Worm (Caenorhabditis elegans) whole organism, midembryonic: ENCODE measurements around the gene trp-2.

Experiments used
- T22C8.4 ChIP-seq: fragments of 200-800 bp; sonication (Bioruptor generic); IDR thresholded peaks from 2 replicates; pipeline ENCODE4 v1.3.6; 2022; ENCODE audit warnings: missing genetic modification characterization, missing compliant biosample characterization
- cog-1 ChIP-seq: sonication (generic microtip); optimal IDR thresholded peaks from 2 replicates; lab custom pipeline; 2016; ENCODE audit warnings: missing genetic modification characterization, missing compliant biosample characterization
- flt-1 ChIP-seq: fragments of 200-800 bp; sonication (Bioruptor generic); IDR thresholded peaks from 2 replicates; pipeline ENCODE4 v1.3.6; 2022; ENCODE audit warnings: missing genetic modification characterization, missing compliant biosample characterization
- klf-2 ChIP-seq: fragments of 200-800 bp; sonication (Bioruptor generic); conservative IDR thresholded peaks from 2 replicates; pipeline ENCODE4 v1.3.6; 2022; ENCODE audit warnings: missing genetic modification reagents, missing genetic modification characterization, missing compliant biosample characterization
- med-1 ChIP-seq: sonication (generic microtip); optimal IDR thresholded peaks from 2 replicates; lab custom pipeline; 2017; ENCODE audit warnings: missing genetic modification characterization, mild to moderate bottlenecking, missing compliant biosample characterization, antibody characterized with exemption, missing genetic modification reagents; ENCODE audit not compliant: insufficient read depth
- ref-1 ChIP-seq: fragments of 200-800 bp; sonication (Bioruptor generic); conservative IDR thresholded peaks from 2 replicates; pipeline ENCODE4 v1.3.6; 2022; ENCODE audit warnings: missing genetic modification reagents, missing genetic modification characterization, missing compliant biosample characterization
- tab-1 ChIP-seq: fragments of 200-800 bp; sonication (Bioruptor generic); IDR thresholded peaks from 2 replicates; pipeline ENCODE4 v1.3.6; 2022; ENCODE audit warnings: missing genetic modification characterization, missing compliant biosample characterization
- ztf-23 ChIP-seq: fragments of 200-800 bp; sonication (Bioruptor generic); IDR thresholded peaks from 2 replicates; pipeline ENCODE4 v1.3.6; 2022; ENCODE audit warnings: missing genetic modification reagents, missing genetic modification characterization, missing compliant biosample characterization
- ztf-29 ChIP-seq: fragments of 200-800 bp; sonication (Bioruptor generic); IDR thresholded peaks from 2 replicates; pipeline ENCODE4 v1.3.6; 2022; ENCODE audit warnings: missing genetic modification reagents, missing genetic modification characterization, missing compliant biosample characterization

The trp-2 gene

ce11 chrIII:970928-971327, 20.8 kb upstream of the trp-2 start:
- TF ChIP-seq tab-1 (peak; percentile 61; the same call in 1 of the 2 replicates), flt-1 (GFP tag; lab: Robert Waterston, UW) (no peak), ztf-23 (no peak)

ce11 chrIII:978889-979288, 12.8 kb upstream of the trp-2 start:
- TF ChIP-seq flt-1 (GFP tag; lab: Robert Waterston, UW), result 0 out of 2 replicates have a peak, but pooled peaks have one; percentile 15
- TF ChIP-seq ref-1, result no peak

- no peak for TF ChIP-seq tab-1
- TF ChIP-seq T22C8.4 (GFP tag; lab: Robert Waterston, UW), result peak; percentile 70
- no peak for TF ChIP-seq ztf-29
- no peak for TF ChIP-seq med-1 (GFP tag; lab: Kevin White, UChicago)
These were observed 9.7 kb upstream of the trp-2 start for ce11 chrIII:981960-982359.

- no peak for TF ChIP-seq med-1 (GFP tag; lab: Kevin White, UChicago)
- TF ChIP-seq tab-1, result no peak
- no peak for TF ChIP-seq cog-1 (tag; lab: Kevin White, UChicago)
These were observed 8.7 kb upstream of the trp-2 start, which contains the start of gene tbc-10 for ce11 chrIII:982961-983360. Gene tbc-10 (plus strand): TSS chrIII:983261.

ce11 chrIII:989558-989957, 2.1 kb upstream of the trp-2 start:
- TF ChIP-seq med-1 (GFP tag; lab: Kevin White, UChicago) (no peak), klf-2 (no peak), ztf-23 (no peak), T22C8.4 (GFP tag; lab: Robert Waterston, UW) (no peak), cog-1 (tag; lab: Kevin White, UChicago) (no peak), tab-1 (no peak), flt-1 (GFP tag; lab: Robert Waterston, UW) (no peak), ztf-29 (no peak), ref-1 (no peak)

- TF ChIP-seq ref-1, result no peak
- no peak for TF ChIP-seq flt-1 (GFP tag; lab: Robert Waterston, UW)
- TF ChIP-seq med-1 (GFP tag; lab: Kevin White, UChicago), result no peak
- peak; percentile 75 for TF ChIP-seq T22C8.4 (GFP tag; lab: Robert Waterston, UW)
- no peak for TF ChIP-seq ztf-29
- no peak for TF ChIP-seq ztf-23
These were observed 4.9 kb downstream of the trp-2 start for ce11 chrIII:996564-996963.

ce11 chrIII:998855-999254, 7.2 kb downstream of the trp-2 start:
- TF ChIP-seq tab-1, result no peak
- TF ChIP-seq ref-1, result no peak
- TF ChIP-seq med-1 (GFP tag; lab: Kevin White, UChicago), result no peak
- TF ChIP-seq T22C8.4 (GFP tag; lab: Robert Waterston, UW), result peak; percentile 60
- TF ChIP-seq cog-1 (tag; lab: Kevin White, UChicago), result no peak
- no peak for TF ChIP-seq ztf-23

ce11 chrIII:1001297-1001696, 9.6 kb downstream of the trp-2 start, which contains the start of gene R06B10.7:
Gene R06B10.7 (minus strand): TSS chrIII:1001397.
- TF ChIP-seq med-1 (GFP tag; lab: Kevin White, UChicago) (no peak), tab-1 (no peak), T22C8.4 (GFP tag; lab: Robert Waterston, UW) (no peak), ztf-23 (no peak), klf-2 (no peak), ref-1 (no peak), ztf-29 (no peak), cog-1 (tag; lab: Kevin White, UChicago) (no peak), flt-1 (GFP tag; lab: Robert Waterston, UW) (no peak)

- TF ChIP-seq T22C8.4 (GFP tag; lab: Robert Waterston, UW) (no peak), tab-1 (no peak), ref-1 (no peak), klf-2 (no peak), cog-1 (tag; lab: Kevin White, UChicago) (no peak), flt-1 (GFP tag; lab: Robert Waterston, UW) (no peak), ztf-23 (no peak), ztf-29 (no peak), med-1 (GFP tag; lab: Kevin White, UChicago) (no peak)
These were observed 10.8 kb downstream of the trp-2 start, which contains the start of gene clec-150 for ce11 chrIII:1002510-1002909. Gene clec-150 (plus strand): TSS chrIII:1002707.

- no peak for TF ChIP-seq ref-1
- no peak for TF ChIP-seq T22C8.4 (GFP tag; lab: Robert Waterston, UW)
- no peak for TF ChIP-seq tab-1
- no peak for TF ChIP-seq flt-1 (GFP tag; lab: Robert Waterston, UW)
- no peak for TF ChIP-seq ztf-23
These were observed 12.8 kb downstream of the trp-2 start for ce11 chrIII:1004464-1004863.

ce11 chrIII:1007143-1007905, 15.6 kb downstream of the trp-2 start:
- TF ChIP-seq ztf-29 (no peak), ztf-23 (no peak), T22C8.4 (GFP tag; lab: Robert Waterston, UW) (no peak), klf-2 (no peak), flt-1 (GFP tag; lab: Robert Waterston, UW) (no peak), ref-1 (no peak), med-1 (GFP tag; lab: Kevin White, UChicago) (no peak), tab-1 (no peak), cog-1 (tag; lab: Kevin White, UChicago) (no peak)
